Worm (Caenorhabditis elegans) whole organism, early embryonic: ENCODE data around the gene T05B4.12.

ENCODE experiments used
- B0310.2 ChIP-seq: sonication (generic microtip); optimal IDR thresholded peaks from 2 replicates; lab custom pipeline; 2016; ENCODE audit warnings: mild to moderate bottlenecking, missing genetic modification characterization, missing compliant biosample characterization
- F13C5.2 ChIP-seq: sonication (generic microtip); optimal IDR thresholded peaks from 2 replicates; lab custom pipeline; 2017; ENCODE audit warnings: mild to moderate bottlenecking, missing genetic modification characterization, inconsistent platforms, missing compliant biosample characterization
- aly-1 ChIP-seq: sonication (generic microtip); optimal IDR thresholded peaks from 2 replicates; lab custom pipeline; 2016; ENCODE audit warnings: missing genetic modification characterization, missing compliant biosample characterization
- ama-1 ChIP-seq: fragments of 150-350 bp; optimal IDR thresholded peaks from 2 replicates; lab custom pipeline; 2014
- ceh-13 ChIP-seq: fragments of 200-800 bp; sonication (Bioruptor generic); optimal IDR thresholded peaks from 2 replicates; lab custom pipeline; 2018; ENCODE audit warnings: mild to moderate bottlenecking, missing genetic modification characterization, missing compliant biosample characterization
- ceh-36 ChIP-seq: sonication (generic microtip); optimal IDR thresholded peaks from 2 replicates; lab custom pipeline; 2016; ENCODE audit warnings: missing genetic modification characterization, inconsistent platforms, missing compliant biosample characterization
- ets-7 ChIP-seq: sonication (generic microtip); optimal IDR thresholded peaks from 2 replicates; lab custom pipeline; 2016; ENCODE audit warnings: missing genotype, missing genetic modification characterization, missing compliant biosample characterization
- flt-1 ChIP-seq: fragments of 200-800 bp; sonication (Bioruptor generic); IDR thresholded peaks from 2 replicates; pipeline ENCODE4 v1.3.6; 2022; ENCODE audit warnings: missing genetic modification characterization, missing compliant biosample characterization
- hmbx-1 ChIP-seq: sonication (generic microtip); optimal IDR thresholded peaks from 2 replicates; lab custom pipeline; 2016; ENCODE audit warnings: mild to moderate bottlenecking, missing genetic modification characterization, missing compliant biosample characterization
- hmg-4 ChIP-seq: fragments of 200-800 bp; sonication (Bioruptor generic); optimal IDR thresholded peaks from 2 replicates; lab custom pipeline; 2018; ENCODE audit warnings: mild to moderate bottlenecking, missing genetic modification characterization, missing compliant biosample characterization
- hnd-1 ChIP-seq: sonication (generic microtip); optimal IDR thresholded peaks from 2 replicates; lab custom pipeline; 2016; ENCODE audit warnings: missing genetic modification characterization, missing compliant biosample characterization
- pes-1 ChIP-seq: fragments of 200-800 bp; sonication (Bioruptor generic); IDR thresholded peaks from 2 replicates; pipeline ENCODE4 v1.3.6; 2022; ENCODE audit warnings: missing genetic modification reagents, missing genetic modification characterization, missing compliant biosample characterization
- scrt-1 ChIP-seq: fragments of 200-800 bp; sonication (Bioruptor generic); IDR thresholded peaks from 2 replicates; pipeline ENCODE4 v1.3.6; 2022; ENCODE audit warnings: missing genetic modification characterization, missing compliant biosample characterization
- sea-1 ChIP-seq: fragments of 200-800 bp; sonication (Bioruptor generic); conservative IDR thresholded peaks from 2 replicates; pipeline ENCODE4 v1.3.6; 2022; ENCODE audit warnings: missing genetic modification characterization, missing compliant biosample characterization
- tbx-11 ChIP-seq: fragments of 200-800 bp; sonication (Bioruptor generic); IDR thresholded peaks from 2 replicates; pipeline ENCODE4 v1.3.6; 2022; ENCODE audit warnings: missing genetic modification characterization, missing compliant biosample characterization
- tbx-37 ChIP-seq: fragments of 200-800 bp; sonication (Bioruptor generic); conservative IDR thresholded peaks from 2 replicates; pipeline ENCODE4 v1.3.6; 2022; ENCODE audit warnings: missing genetic modification reagents, missing genetic modification characterization, missing compliant biosample characterization
- tra-4 ChIP-seq: sonication (generic microtip); optimal IDR thresholded peaks from 2 replicates; lab custom pipeline; 2017; ENCODE audit warnings: missing genetic modification characterization, missing compliant biosample characterization

T05B4.12 gene

DNA sequence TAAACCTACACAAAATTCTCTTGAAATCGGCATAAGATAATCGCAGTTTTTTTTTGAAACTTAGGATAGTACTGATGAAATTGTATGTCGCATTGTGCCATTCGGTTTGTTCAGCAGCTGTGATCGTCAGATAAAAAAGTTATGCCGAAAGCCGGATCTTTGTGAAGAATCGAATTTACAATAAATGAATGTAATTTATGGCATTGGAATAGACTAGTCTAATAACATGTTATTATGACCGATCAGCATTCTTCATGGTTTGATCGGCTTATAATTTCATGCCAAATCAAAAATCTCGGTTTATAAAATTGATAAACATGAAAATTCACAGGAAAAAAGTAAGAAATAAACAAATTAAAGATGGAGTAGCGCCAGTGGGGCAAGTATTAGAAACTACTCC lies 13.3 kb downstream of the T05B4.12 start, which contains the start of gene srw-134:
Gene srw-134 (minus strand): TSS at position 101 of the 400 bp plus-strand sequence.
- TF ChIP-seq ets-7 (tag; lab: Kevin White, UChicago) = no peak
- TF ChIP-seq tbx-11 (GFP tag; lab: Robert Waterston, UW) = no peak
- no peak for TF ChIP-seq hmg-4 (GFP tag; lab: Kevin White, UChicago)
- TF ChIP-seq B0310.2 = no peak
- no peak for TF ChIP-seq hnd-1 (tag; lab: Kevin White, UChicago)
- no peak for TF ChIP-seq sea-1
- TF ChIP-seq tra-4 (tag; lab: Kevin White, UChicago) = no peak
- no peak for TF ChIP-seq flt-1
- TF ChIP-seq ceh-13 (GFP tag; lab: Kevin White, UChicago) = no peak
- no peak for TF ChIP-seq ama-1
- TF ChIP-seq hmbx-1 (tag; lab: Kevin White, UChicago) = no peak
- TF ChIP-seq pes-1 (GFP tag; lab: Robert Waterston, UW) = no peak
- TF ChIP-seq ceh-36 (tag; lab: Kevin White, UChicago) = no peak
- no peak for TF ChIP-seq aly-1 (tag; lab: Kevin White, UChicago)
- TF ChIP-seq tbx-37 (GFP tag; lab: Robert Waterston, UW) = no peak
- TF ChIP-seq F13C5.2 = no peak
- no peak for TF ChIP-seq scrt-1

DNA sequence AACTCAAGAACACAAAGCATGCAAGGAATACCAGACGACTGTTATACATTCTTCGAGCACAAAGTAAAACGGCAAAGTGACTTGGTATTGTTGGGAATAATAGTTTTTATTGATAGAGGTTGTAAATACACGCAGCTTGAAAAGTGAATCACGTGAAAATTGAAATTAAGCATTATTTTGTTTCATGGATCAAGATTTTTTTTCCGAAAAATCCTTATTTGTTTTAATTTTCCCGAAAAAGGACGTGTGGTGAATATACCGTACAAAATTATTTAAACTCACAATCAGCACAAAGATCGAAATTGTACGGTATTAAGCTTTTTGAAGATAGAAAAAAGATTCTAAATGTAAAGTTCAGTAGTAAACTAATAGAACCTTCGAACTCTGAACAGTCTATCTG lies 16.0 kb downstream of the T05B4.12 start, which contains the start of gene clc-18:
Gene clc-18 (minus strand): TSS at position 101 of the 400 bp plus-strand sequence.
- no peak for TF ChIP-seq ets-7 (tag; lab: Kevin White, UChicago)
- TF ChIP-seq pes-1 (GFP tag; lab: Robert Waterston, UW) = no peak
- no peak for TF ChIP-seq ceh-36 (tag; lab: Kevin White, UChicago)
- TF ChIP-seq hnd-1 (tag; lab: Kevin White, UChicago) = no peak
- no peak for TF ChIP-seq ceh-13 (GFP tag; lab: Kevin White, UChicago)
- no peak for TF ChIP-seq F13C5.2
- no peak for TF ChIP-seq ama-1
- TF ChIP-seq sea-1 = no peak
- TF ChIP-seq hmg-4 (GFP tag; lab: Kevin White, UChicago) = no peak
- TF ChIP-seq tbx-11 (GFP tag; lab: Robert Waterston, UW) = no peak
- no peak for TF ChIP-seq tra-4 (tag; lab: Kevin White, UChicago)
- TF ChIP-seq flt-1 = no peak
- no peak for TF ChIP-seq hmbx-1 (tag; lab: Kevin White, UChicago)
- TF ChIP-seq aly-1 (tag; lab: Kevin White, UChicago) = no peak

DNA sequence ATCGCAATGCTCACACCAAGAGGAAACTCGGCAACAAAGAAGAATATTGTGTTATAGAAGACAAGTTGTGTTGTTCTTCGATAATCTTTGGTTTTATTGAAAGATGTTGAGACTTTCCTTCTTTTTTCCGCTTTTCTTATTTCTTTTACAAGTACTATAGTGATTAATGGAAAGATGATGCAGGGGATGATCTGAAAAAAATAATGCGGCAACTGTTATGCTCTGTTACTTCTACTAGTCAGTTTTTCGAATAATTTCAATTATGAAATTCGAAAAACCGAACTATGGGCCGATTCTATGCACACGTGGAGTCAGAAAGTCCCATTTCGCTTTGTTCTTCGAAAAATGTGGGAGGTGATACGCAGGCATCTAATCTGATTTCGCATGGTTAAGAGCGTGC lies 19.1 kb downstream of the T05B4.12 start:
- no peak for TF ChIP-seq F13C5.2
- no peak for TF ChIP-seq flt-1
- TF ChIP-seq hmbx-1 (tag; lab: Kevin White, UChicago) = no peak
- no peak for TF ChIP-seq tra-4 (tag; lab: Kevin White, UChicago)
- no peak for TF ChIP-seq aly-1 (tag; lab: Kevin White, UChicago)
- no peak for TF ChIP-seq B0310.2
- no peak for TF ChIP-seq tbx-37 (GFP tag; lab: Robert Waterston, UW)
- TF ChIP-seq ceh-36 (tag; lab: Kevin White, UChicago) = no peak
- no peak for TF ChIP-seq sea-1
- no peak for TF ChIP-seq tbx-11 (GFP tag; lab: Robert Waterston, UW)
- no peak for TF ChIP-seq ceh-13 (GFP tag; lab: Kevin White, UChicago)
- no peak for TF ChIP-seq pes-1 (GFP tag; lab: Robert Waterston, UW)
- no peak for TF ChIP-seq ets-7 (tag; lab: Kevin White, UChicago)
- TF ChIP-seq hnd-1 (tag; lab: Kevin White, UChicago) = no peak
- no peak for TF ChIP-seq scrt-1
- no peak for TF ChIP-seq ama-1

DNA sequence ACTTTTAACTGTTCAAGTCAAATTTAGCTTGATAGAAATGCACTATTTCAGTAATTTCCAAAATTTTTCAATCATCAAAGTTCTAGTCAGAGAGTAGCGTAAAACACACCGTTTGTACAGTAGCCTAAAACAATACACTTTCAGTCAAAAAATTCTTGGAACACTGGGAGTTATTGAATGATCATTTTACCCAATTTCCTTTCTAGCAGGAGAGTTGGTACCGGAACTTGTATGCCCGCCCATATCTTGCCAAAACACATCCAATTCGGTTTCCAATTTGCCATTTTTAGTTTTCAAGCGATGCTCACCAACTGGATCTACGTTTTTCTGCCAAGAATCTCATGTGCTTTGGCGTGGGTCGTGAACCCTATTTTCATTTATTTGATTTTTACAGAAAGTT lies 21.5 kb downstream of the T05B4.12 start, which contains the start of gene srj-39:
Gene srj-39 (plus strand): TSS at position 301 of the 400 bp plus-strand sequence.
- TF ChIP-seq flt-1 (no peak), B0310.2 (no peak), hmg-4 (GFP tag; lab: Kevin White, UChicago) (no peak), ets-7 (tag; lab: Kevin White, UChicago) (no peak), scrt-1 (no peak), tbx-11 (GFP tag; lab: Robert Waterston, UW) (no peak), ceh-13 (GFP tag; lab: Kevin White, UChicago) (no peak), F13C5.2 (no peak), hnd-1 (tag; lab: Kevin White, UChicago) (no peak), hmbx-1 (tag; lab: Kevin White, UChicago) (no peak), aly-1 (tag; lab: Kevin White, UChicago) (no peak), ceh-36 (tag; lab: Kevin White, UChicago) (no peak), sea-1 (no peak), pes-1 (GFP tag; lab: Robert Waterston, UW) (no peak), tra-4 (tag; lab: Kevin White, UChicago) (no peak), tbx-37 (GFP tag; lab: Robert Waterston, UW) (no peak), ama-1 (no peak)

DNA sequence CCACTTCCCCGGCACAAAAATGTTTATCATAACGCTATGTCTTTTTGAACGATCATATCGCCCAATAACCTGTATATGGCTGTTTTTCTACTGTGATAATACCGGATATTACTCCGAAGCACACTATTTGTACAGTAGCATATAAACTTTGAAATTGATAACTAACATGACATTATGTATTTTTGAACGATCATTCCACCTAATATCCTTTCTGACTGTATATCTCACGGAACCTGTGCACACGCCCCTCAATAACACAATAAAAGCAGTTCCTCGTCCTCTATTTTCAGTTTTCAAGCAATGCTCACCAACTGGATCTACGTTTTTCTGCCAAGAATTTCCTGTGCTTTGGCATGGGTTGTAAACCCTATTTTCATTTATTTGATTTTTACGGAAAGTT lies 24.3 kb downstream of the T05B4.12 start, which contains the start of gene srj-40:
Gene srj-40 (plus strand): TSS at position 301 of the 400 bp plus-strand sequence.
- TF ChIP-seq tbx-37 (GFP tag; lab: Robert Waterston, UW) (no peak), hmbx-1 (tag; lab: Kevin White, UChicago) (no peak), ceh-36 (tag; lab: Kevin White, UChicago) (no peak)

DNA sequence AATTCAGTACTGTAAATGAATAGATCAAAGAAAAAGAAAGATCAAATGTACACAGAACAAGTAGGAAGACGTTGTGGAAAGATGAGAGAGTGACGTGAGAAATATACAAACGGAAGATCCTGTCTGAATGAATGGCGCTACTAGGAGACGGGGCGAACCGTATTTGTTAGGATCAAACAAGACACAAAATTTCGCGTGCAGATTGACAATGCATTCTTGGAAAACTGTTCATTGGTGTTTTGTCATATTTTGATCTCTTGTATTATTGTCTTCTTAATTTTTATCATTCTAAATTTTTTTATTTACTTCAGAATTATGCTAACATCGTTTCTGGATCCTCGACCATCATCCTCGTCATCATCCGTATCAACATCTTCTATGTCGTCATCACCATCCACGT lies 31.1 kb downstream of the T05B4.12 start, which contains the start of gene nhr-181:
Gene nhr-181 (plus strand): TSS at position 301 of the 400 bp plus-strand sequence.
- no peak for TF ChIP-seq tbx-11 (GFP tag; lab: Robert Waterston, UW)
- TF ChIP-seq tbx-37 (GFP tag; lab: Robert Waterston, UW) = no peak
- no peak for TF ChIP-seq sea-1
- no peak for TF ChIP-seq ama-1
- no peak for TF ChIP-seq B0310.2
- no peak for TF ChIP-seq ceh-13 (GFP tag; lab: Kevin White, UChicago)
- no peak for TF ChIP-seq pes-1 (GFP tag; lab: Robert Waterston, UW)
- no peak for TF ChIP-seq hmbx-1 (tag; lab: Kevin White, UChicago)
- TF ChIP-seq tra-4 (tag; lab: Kevin White, UChicago) = no peak
- TF ChIP-seq F13C5.2 = no peak
- TF ChIP-seq aly-1 (tag; lab: Kevin White, UChicago) = no peak
- TF ChIP-seq hmg-4 (GFP tag; lab: Kevin White, UChicago) = no peak
- TF ChIP-seq ceh-36 (tag; lab: Kevin White, UChicago) = no peak
- TF ChIP-seq hnd-1 (tag; lab: Kevin White, UChicago) = no peak
- TF ChIP-seq flt-1 = no peak
- no peak for TF ChIP-seq ets-7 (tag; lab: Kevin White, UChicago)
- TF ChIP-seq scrt-1 = no peak

DNA sequence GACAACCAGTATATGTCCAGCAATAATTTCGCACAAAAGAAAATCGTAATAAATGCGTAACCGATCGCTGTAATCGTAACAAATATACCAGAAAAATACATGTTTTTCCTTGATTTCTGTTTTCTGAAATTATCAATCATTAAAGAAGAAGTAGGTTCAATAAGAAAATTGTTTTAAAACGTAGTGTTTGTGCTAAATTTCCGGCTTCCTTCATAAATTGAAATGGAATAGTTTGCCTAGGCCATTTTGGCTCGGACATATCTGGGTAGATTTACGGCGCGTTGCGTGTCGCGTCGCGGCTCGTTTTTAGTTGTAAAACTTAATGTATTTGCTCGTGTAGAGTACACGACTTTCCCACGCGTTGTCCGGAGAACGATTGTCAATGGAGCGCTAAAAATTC lies 42.9 kb downstream of the T05B4.12 start, which contains the start of gene F38H12.5:
Gene F38H12.5 (minus strand): TSS at position 101 of the 400 bp plus-strand sequence.
- TF ChIP-seq ama-1 (no peak), tbx-37 (GFP tag; lab: Robert Waterston, UW) (no peak), tra-4 (tag; lab: Kevin White, UChicago) (no peak), pes-1 (GFP tag; lab: Robert Waterston, UW) (no peak), hmg-4 (GFP tag; lab: Kevin White, UChicago) (no peak), flt-1 (no peak), ets-7 (tag; lab: Kevin White, UChicago) (no peak), B0310.2 (no peak), ceh-36 (tag; lab: Kevin White, UChicago) (no peak), scrt-1 (no peak), hnd-1 (tag; lab: Kevin White, UChicago) (no peak), aly-1 (tag; lab: Kevin White, UChicago) (no peak), sea-1 (no peak), ceh-13 (GFP tag; lab: Kevin White, UChicago) (no peak), F13C5.2 (no peak)
